Worm (Caenorhabditis elegans) whole organism, young adult: ENCODE data around the gene Y105C5A.24.

Experiments
- D2030.7 ChIP-seq: fragments of 200-800 bp; sonication (Bioruptor generic); IDR thresholded peaks from 2 replicates; pipeline ENCODE4 v1.3.6; 2022; ENCODE audit warnings: missing genetic modification reagents, missing genetic modification characterization, missing compliant biosample characterization
- F22D6.2 ChIP-seq: sonication (generic microtip); optimal IDR thresholded peaks from 2 replicates; lab custom pipeline; 2016; ENCODE audit warnings: mild to moderate bottlenecking, missing genetic modification characterization, missing compliant biosample characterization
- F33H1.4 ChIP-seq: fragments of 200-800 bp; sonication (Bioruptor generic); IDR thresholded peaks from 2 replicates; pipeline ENCODE4 v1.3.6; 2022; ENCODE audit warnings: missing genetic modification reagents, missing genetic modification characterization, missing compliant biosample characterization
- K11D2.4 ChIP-seq: fragments of 200-800 bp; sonication (Bioruptor generic); IDR thresholded peaks from 2 replicates; pipeline ENCODE4 v1.3.6; 2022; ENCODE audit warnings: missing genetic modification reagents, missing genetic modification characterization, missing compliant biosample characterization
- T07F8.4 ChIP-seq: sonication (generic microtip); optimal IDR thresholded peaks from 2 replicates; lab custom pipeline; 2016; ENCODE audit warnings: mild to moderate bottlenecking, missing genetic modification characterization, moderate library complexity, missing compliant biosample characterization
- Y56A3A.18 ChIP-seq: fragments of 200-800 bp; sonication (Bioruptor generic); IDR thresholded peaks from 2 replicates; pipeline ENCODE4 v1.3.6; 2022; ENCODE audit warnings: missing genetic modification reagents, missing genetic modification characterization, missing compliant biosample characterization
- akir-1 ChIP-seq: fragments of 200-800 bp; sonication (Bioruptor generic); optimal IDR thresholded peaks from 2 replicates; lab custom pipeline; 2018; ENCODE audit warnings: mild to moderate bottlenecking, missing genetic modification characterization, moderate library complexity, missing compliant biosample characterization
- aptf-2 ChIP-seq: fragments of 200-800 bp; sonication (Bioruptor generic); conservative IDR thresholded peaks from 2 replicates; pipeline ENCODE4 v1.3.6; 2022; ENCODE audit warnings: missing genetic modification reagents, missing genetic modification characterization, missing compliant biosample characterization
- attf-5 ChIP-seq: fragments of 200-800 bp; sonication (Bioruptor generic); optimal IDR thresholded peaks from 2 replicates; lab custom pipeline; 2018; ENCODE audit warnings: mild to moderate bottlenecking, missing genetic modification characterization, missing compliant biosample characterization
- attf-6 ChIP-seq: fragments of 200-800 bp; sonication (Bioruptor generic); IDR thresholded peaks from 2 replicates; pipeline ENCODE4 v1.3.6; 2022; ENCODE audit warnings: missing genetic modification reagents, missing genetic modification characterization, missing compliant biosample characterization
- bed-1 ChIP-seq: fragments of 200-800 bp; sonication (Bioruptor generic); IDR thresholded peaks from 2 replicates; pipeline ENCODE4 v1.3.6; 2022; ENCODE audit warnings: missing genetic modification reagents, missing genetic modification characterization, missing compliant biosample characterization
- cebp-1 ChIP-seq, 2 experiments: fragments of 200-800 bp in 1 of 2; sonication (Bioruptor generic) in 1 of 2; sonication (generic microtip) in 1 of 2; IDR thresholded peaks in 1 of 2; optimal IDR thresholded peaks in 1 of 2; 2 replicates each; pipeline versions ENCODE4 v1.3.6 to Lab custom; 2017 to 2022; ENCODE audit warnings: missing compliant biosample characterization in 2 of 2, missing genetic modification characterization in 2 of 2, mild to moderate bottlenecking in 1 of 2, missing genetic modification reagents in 1 of 2, moderate library complexity in 1 of 2
- ceh-100 ChIP-seq: fragments of 200-800 bp; sonication (Bioruptor generic); IDR thresholded peaks from 2 replicates; pipeline ENCODE4 v1.3.6; 2022; ENCODE audit warnings: missing genetic modification reagents, missing genetic modification characterization, missing compliant biosample characterization
- ceh-79 ChIP-seq: sonication (generic microtip); optimal IDR thresholded peaks from 2 replicates; lab custom pipeline; 2017; ENCODE audit warnings: mild to moderate bottlenecking, missing genetic modification characterization, missing compliant biosample characterization
- dpl-1 ChIP-seq: fragments of 150-350 bp; optimal IDR thresholded peaks from 2 replicates; lab custom pipeline; 2014; ENCODE audit warnings: missing biosample characterization, missing genetic modification reagents, missing genetic modification characterization
- egl-18 ChIP-seq: fragments of 200-800 bp; sonication (Bioruptor generic); IDR thresholded peaks from 2 replicates; pipeline ENCODE4 v1.3.6; 2022; ENCODE audit warnings: missing genetic modification reagents, missing genetic modification characterization, missing compliant biosample characterization
- egl-44 ChIP-seq: fragments of 200-800 bp; sonication (Bioruptor generic); IDR thresholded peaks from 2 replicates; pipeline ENCODE4 v1.3.6; 2022; ENCODE audit warnings: missing genetic modification reagents, missing genetic modification characterization, missing compliant biosample characterization
- egrh-3 ChIP-seq: fragments of 200-800 bp; sonication (Bioruptor generic); IDR thresholded peaks from 2 replicates; pipeline ENCODE4 v1.3.6; 2022; ENCODE audit warnings: missing genetic modification reagents, missing genetic modification characterization, missing compliant biosample characterization
- ekl-4 ChIP-seq: fragments of 200-800 bp; sonication (Bioruptor generic); IDR thresholded peaks from 2 replicates; pipeline ENCODE4 v1.3.6; 2022; ENCODE audit warnings: missing genetic modification reagents, missing genetic modification characterization, missing compliant biosample characterization
- fkh-3 ChIP-seq: sonication (generic microtip); optimal IDR thresholded peaks from 2 replicates; lab custom pipeline; 2016; ENCODE audit warnings: mild to moderate bottlenecking, missing genetic modification characterization, missing compliant biosample characterization
- hmg-1.2 ChIP-seq: fragments of 200-800 bp; sonication (Bioruptor generic); IDR thresholded peaks from 2 replicates; pipeline ENCODE4 v1.3.6; 2022; ENCODE audit warnings: missing genetic modification reagents, missing genetic modification characterization, missing compliant biosample characterization
- madf-10 ChIP-seq: sonication (generic microtip); optimal IDR thresholded peaks from 2 replicates; lab custom pipeline; 2016; ENCODE audit warnings: mild to moderate bottlenecking, missing genetic modification characterization, missing compliant biosample characterization
- madf-3 ChIP-seq: fragments of 200-800 bp; sonication (Bioruptor generic); IDR thresholded peaks from 2 replicates; pipeline ENCODE4 v1.3.6; 2022; ENCODE audit warnings: missing genetic modification reagents, missing genetic modification characterization, missing compliant biosample characterization
- nfyb-1 ChIP-seq: fragments of 200-800 bp; sonication (Bioruptor generic); IDR thresholded peaks from 2 replicates; pipeline ENCODE4 v1.3.6; 2022; ENCODE audit warnings: missing genetic modification reagents, missing genetic modification characterization, missing compliant biosample characterization
- pbrm-1 ChIP-seq: fragments of 200-800 bp; sonication (Bioruptor generic); IDR thresholded peaks from 2 replicates; pipeline ENCODE4 v1.3.6; 2022; ENCODE audit warnings: missing genetic modification reagents, missing genetic modification characterization, missing compliant biosample characterization
- repo-1 ChIP-seq: sonication (generic microtip); optimal IDR thresholded peaks from 2 replicates; lab custom pipeline; 2017; ENCODE audit warnings: mild to moderate bottlenecking, missing genetic modification characterization, missing compliant biosample characterization
- snpc-4 ChIP-seq, 5 experiments: fragments of 150-350 bp in 1 of 5; sonication (generic microtip) in 4 of 5; optimal IDR thresholded peaks; 2 replicates each; lab custom pipeline; 2014 to 2018; ENCODE audit warnings: missing genetic modification characterization in 5 of 5, missing biosample characterization in 3 of 5, antibody characterized with exemption in 2 of 5, mild to moderate bottlenecking in 2 of 5, missing compliant biosample characterization in 2 of 5, missing genotype in 2 of 5, moderate library complexity in 2 of 5, missing genetic modification reagents in 1 of 5
- tlf-1 ChIP-seq: fragments of 200-800 bp; sonication (Bioruptor generic); optimal IDR thresholded peaks from 2 replicates; lab custom pipeline; 2018; ENCODE audit warnings: mild to moderate bottlenecking, missing genetic modification characterization, missing compliant biosample characterization
- unc-62 ChIP-seq: fragments of 150-350 bp; optimal IDR thresholded peaks from 2 replicates; lab custom pipeline; 2014; ENCODE audit warnings: missing biosample characterization, missing genetic modification reagents, missing genetic modification characterization
- zfh-2 ChIP-seq: fragments of 200-800 bp; sonication (Bioruptor generic); conservative IDR thresholded peaks from 2 replicates; pipeline ENCODE4 v1.3.6; 2022; ENCODE audit warnings: missing genetic modification reagents, missing genetic modification characterization, missing compliant biosample characterization
- ztf-18 ChIP-seq: sonication (generic microtip); optimal IDR thresholded peaks from 2 replicates; lab custom pipeline; 2016; ENCODE audit warnings: missing genotype, mild to moderate bottlenecking, missing genetic modification characterization, missing compliant biosample characterization
- ztf-6 ChIP-seq: fragments of 200-800 bp; sonication (Bioruptor generic); IDR thresholded peaks from 2 replicates; pipeline ENCODE4 v1.3.6; 2022; ENCODE audit warnings: missing genetic modification reagents, missing genetic modification characterization, missing compliant biosample characterization

Y105C5A.24 gene

DNA sequence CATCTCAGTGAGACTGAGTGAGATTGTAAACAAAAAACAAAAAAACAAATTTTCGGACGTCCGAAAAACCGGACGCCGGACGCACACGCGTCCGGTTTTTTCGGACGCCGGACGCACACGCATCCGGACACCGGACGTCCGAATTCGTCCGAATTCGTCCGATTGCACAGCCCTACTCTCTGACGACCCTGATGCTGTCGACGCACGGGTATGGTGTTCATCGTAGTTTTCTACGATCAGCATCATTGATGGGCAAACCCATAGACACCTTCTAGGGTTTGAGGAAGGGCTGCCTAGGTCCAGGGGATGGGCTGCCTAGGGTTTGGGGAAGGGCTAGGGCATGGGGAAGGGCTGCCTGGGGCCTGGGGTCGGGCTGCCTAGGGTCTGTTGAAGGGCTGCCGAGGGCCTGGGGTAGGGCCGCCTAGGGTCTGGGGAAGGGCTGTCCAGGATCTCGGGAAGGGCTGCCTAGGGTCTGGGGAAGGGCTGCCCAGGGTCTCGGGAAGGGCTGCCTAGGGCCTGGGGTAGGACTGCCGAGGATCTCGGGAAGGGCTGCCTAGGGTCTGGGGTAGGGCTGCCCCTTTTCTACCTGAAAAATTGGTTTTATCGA lies 4.2 kb downstream of the Y105C5A.24 start (continued):
- TF ChIP-seq bed-1 (GFP tag; lab: Robert Waterston, UW): no peak
- peak; percentile 43; the same call in 1 of the 2 replicates for TF ChIP-seq ekl-4 (GFP tag; lab: Robert Waterston, UW)
- no peak for TF ChIP-seq aptf-2 (GFP tag; lab: Robert Waterston, UW)
- 0 out of 2 replicates have a peak, but pooled peaks have one; percentile 23 for TF ChIP-seq hmg-1.2 (GFP tag; lab: Robert Waterston, UW)
- no peak for TF ChIP-seq repo-1 (tag; lab: Kevin White, UChicago)
- peak; percentile 38 for TF ChIP-seq fkh-3 (tag; lab: Kevin White, UChicago)
- peak; percentile 26; the same call in 1 of the 2 replicates for TF ChIP-seq D2030.7 (GFP tag; lab: Robert Waterston, UW)
- TF ChIP-seq egl-44: peak; percentile 43; the same call in 1 of the 2 replicates
- TF ChIP-seq K11D2.4 (GFP tag; lab: Robert Waterston, UW): no peak
- TF ChIP-seq F33H1.4 (GFP tag; lab: Robert Waterston, UW): 0 out of 2 replicates have a peak, but pooled peaks have one; percentile 11
- TF ChIP-seq ztf-6 (GFP tag; lab: Robert Waterston, UW): no peak
- no peak for TF ChIP-seq ztf-18 (tag; lab: Kevin White, UChicago)
- TF ChIP-seq dpl-1 (GFP tag; lab: Kevin White, UChicago): no peak
- no peak for TF ChIP-seq ceh-100
- TF ChIP-seq nfyb-1 (GFP tag; lab: Robert Waterston, UW): no peak
- no peak for TF ChIP-seq cebp-1 (GFP tag; IDR thresholded peaks at IDR 0.05; lab: Robert Waterston, UW)
- TF ChIP-seq cebp-1 (tag; optimal IDR thresholded peaks at IDR 0.05; lab: Kevin White, UChicago): no peak
- no peak for TF ChIP-seq egl-18 (GFP tag; lab: Robert Waterston, UW)
- peak; percentile 97 for TF ChIP-seq egrh-3 (GFP tag; lab: Robert Waterston, UW)

DNA sequence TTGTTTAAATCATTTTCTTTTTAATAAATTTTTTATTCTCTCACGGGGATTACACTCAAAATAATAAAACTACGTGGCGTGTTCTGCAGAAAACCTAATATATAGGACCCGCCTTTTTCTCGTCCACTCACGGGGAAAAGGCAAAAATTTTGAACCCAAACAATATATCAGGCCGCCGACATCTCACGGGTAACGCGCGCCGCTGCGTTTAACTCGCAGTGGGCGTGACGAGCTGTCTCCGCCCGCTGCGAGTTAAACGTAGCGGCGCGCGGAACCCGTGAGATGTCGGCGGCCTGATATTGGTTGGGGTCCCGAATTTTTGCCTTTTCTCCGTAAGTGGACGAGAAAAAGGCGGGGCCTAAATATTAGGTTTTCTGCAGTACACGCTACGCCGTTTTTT lies 11.8 kb downstream of the Y105C5A.24 start:
- TF ChIP-seq attf-6 (GFP tag; lab: Robert Waterston, UW): 0 out of 2 replicates have a peak, but pooled peaks have one; percentile 16
- TF ChIP-seq snpc-4 (GFP tag; optimal IDR thresholded peaks at IDR 0.05; lab: Kevin White, UChicago): no peak
- TF ChIP-seq snpc-4 (tag; optimal IDR thresholded peaks at IDR 0.05; lab: Kevin White, UChicago): peak in 2 of 4 experiments; percentile 15 to 91
- TF ChIP-seq pbrm-1: 0 out of 2 replicates have a peak, but pooled peaks have one; percentile 16
- no peak for TF ChIP-seq tlf-1 (GFP tag; lab: Kevin White, UChicago)

DNA sequence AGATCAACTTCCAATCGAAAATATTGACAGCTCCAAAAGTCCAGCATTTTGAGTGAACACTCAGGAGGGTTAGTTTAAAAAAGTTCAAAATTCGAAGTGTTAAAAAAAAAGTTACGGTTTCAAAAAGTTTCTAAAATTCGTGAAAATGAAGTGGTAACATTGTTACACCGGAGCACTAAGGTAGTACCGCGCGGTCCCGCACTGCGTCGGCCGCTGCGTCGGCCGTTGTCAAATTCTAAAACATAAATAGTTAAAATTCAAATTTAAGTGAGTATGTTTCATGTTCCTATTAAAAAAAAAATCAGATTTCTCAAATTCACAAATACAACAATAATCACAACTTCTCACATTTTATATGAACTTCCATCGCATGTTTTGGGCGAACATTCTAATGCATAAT lies 18.6 kb downstream of the Y105C5A.24 start:
- TF ChIP-seq T07F8.4: no peak
- no peak for TF ChIP-seq F22D6.2 (tag; lab: Kevin White, UChicago)
- TF ChIP-seq attf-6 (GFP tag; lab: Robert Waterston, UW): 0 out of 2 replicates have a peak, but pooled peaks have one; percentile 20
- TF ChIP-seq zfh-2 (GFP tag; lab: Robert Waterston, UW): no peak
- no peak for TF ChIP-seq snpc-4 (GFP tag; optimal IDR thresholded peaks at IDR 0.05; lab: Kevin White, UChicago)
- peak in 3 of 4 experiments; percentile 32 to 56 (median 53) for TF ChIP-seq snpc-4 (tag; optimal IDR thresholded peaks at IDR 0.05; lab: Kevin White, UChicago)
- TF ChIP-seq madf-10: no peak
- TF ChIP-seq, all 124 proteins: peak for 2

DNA sequence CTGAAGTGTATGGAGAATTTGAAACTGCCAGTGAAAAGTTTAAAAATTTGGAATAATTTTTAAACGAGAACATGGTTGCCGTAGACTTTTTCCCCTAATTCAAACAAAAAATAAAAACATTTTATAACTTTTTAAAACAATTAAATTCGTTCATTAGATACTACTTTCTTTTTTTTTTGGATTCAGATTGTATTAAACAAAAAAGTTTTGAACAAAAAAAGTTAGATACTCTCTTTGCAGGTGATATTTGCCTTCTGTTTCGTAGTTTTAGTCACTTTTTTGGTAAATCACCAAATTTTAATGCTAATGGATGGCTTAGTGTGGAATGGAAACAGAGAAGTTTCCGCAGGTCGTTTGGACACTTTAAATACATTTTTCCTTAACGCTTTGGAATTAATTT lies 20.7 kb downstream of the Y105C5A.24 start, which contains the start of gene Y105C5B.1:
Y105C5B.1 (plus strand) TSS at position 301 of the 400 bp plus-strand sequence.
- TF ChIP-seq unc-62: no peak
- no peak for TF ChIP-seq madf-3 (GFP tag; lab: Robert Waterston, UW)
- no peak for TF ChIP-seq Y56A3A.18 (GFP tag; lab: Robert Waterston, UW)
- no peak for TF ChIP-seq akir-1 (GFP tag; lab: Kevin White, UChicago)
- no peak for TF ChIP-seq attf-5 (GFP tag; lab: Kevin White, UChicago)
- no peak for TF ChIP-seq nfyb-1 (GFP tag; lab: Robert Waterston, UW)
- no peak for TF ChIP-seq ceh-79 (tag; lab: Kevin White, UChicago)
